Worm (Caenorhabditis elegans) whole organism, mixed stage, embryonic: Measurements from ENCODE around the gene ubh-1.

Experiments
- M03D4.4 ChIP-seq: sonication (generic microtip); optimal IDR thresholded peaks from 2 replicates; lab custom pipeline; 2017; ENCODE audit warnings: mild to moderate bottlenecking, missing genetic modification characterization, missing compliant biosample characterization
- bed-3 ChIP-seq: fragments of 200-800 bp; sonication (Bioruptor generic); optimal IDR thresholded peaks from 3 replicates; lab custom pipeline; 2018; ENCODE audit warnings: mild to moderate bottlenecking, missing genetic modification characterization, moderate library complexity, missing compliant biosample characterization
- blmp-1 ChIP-seq: fragments of 150-350 bp; optimal IDR thresholded peaks from 2 replicates; lab custom pipeline; 2014; ENCODE audit warnings: missing biosample characterization, missing genetic modification characterization
- ceh-39 ChIP-seq: fragments of 150-350 bp; optimal IDR thresholded peaks from 2 replicates; lab custom pipeline; 2014; ENCODE audit warnings: missing biosample characterization, missing genetic modification characterization
- ceh-43 ChIP-seq: fragments of 200-800 bp; sonication (Bioruptor generic); optimal IDR thresholded peaks from 2 replicates; lab custom pipeline; 2018; ENCODE audit warnings: mild to moderate bottlenecking, missing genetic modification characterization, moderate library complexity, missing compliant biosample characterization
- ceh-83 ChIP-seq: fragments of 200-800 bp; sonication (Bioruptor generic); optimal IDR thresholded peaks from 2 replicates; lab custom pipeline; 2018; ENCODE audit warnings: mild to moderate bottlenecking, missing genetic modification characterization, missing compliant biosample characterization
- ces-1 ChIP-seq: fragments of 150-350 bp; optimal IDR thresholded peaks from 2 replicates; lab custom pipeline; 2014; ENCODE audit warnings: missing biosample characterization, missing genetic modification reagents, missing genetic modification characterization
- cnd-1 ChIP-seq: fragments of 200-800 bp; sonication (Bioruptor generic); optimal IDR thresholded peaks from 2 replicates; lab custom pipeline; 2018; ENCODE audit warnings: mild to moderate bottlenecking, missing genetic modification characterization, missing compliant biosample characterization
- drap-1 ChIP-seq: fragments of 200-800 bp; sonication (Bioruptor generic); optimal IDR thresholded peaks from 3 replicates; lab custom pipeline; 2018; ENCODE audit warnings: mild to moderate bottlenecking, missing genetic modification characterization, missing compliant biosample characterization
- elt-1 ChIP-seq: sonication (generic microtip); optimal IDR thresholded peaks from 2 replicates; lab custom pipeline; 2017; ENCODE audit warnings: missing genetic modification characterization, mild to moderate bottlenecking, missing compliant biosample characterization, antibody characterized with exemption, moderate library complexity, borderline replicate concordance; ENCODE audit not compliant: insufficient read depth
- elt-3 ChIP-seq: fragments of 150-350 bp; optimal IDR thresholded peaks from 2 replicates; lab custom pipeline; 2014; ENCODE audit warnings: missing biosample characterization, missing genetic modification characterization
- flh-1 ChIP-seq: fragments of 200-800 bp; sonication (Bioruptor generic); optimal IDR thresholded peaks from 2 replicates; lab custom pipeline; 2018; ENCODE audit warnings: mild to moderate bottlenecking, missing genetic modification characterization, moderate library complexity, missing compliant biosample characterization
- ham-2 ChIP-seq: fragments of 200-800 bp; sonication (Bioruptor generic); optimal IDR thresholded peaks from 2 replicates; lab custom pipeline; 2018; ENCODE audit warnings: mild to moderate bottlenecking, missing genetic modification characterization, missing compliant biosample characterization
- hlh-1 ChIP-seq: fragments of 150-350 bp; optimal IDR thresholded peaks from 2 replicates; lab custom pipeline; 2014; ENCODE audit warnings: missing biosample characterization, missing genetic modification reagents, missing genetic modification characterization
- lin-13 ChIP-seq: fragments of 150-350 bp; optimal IDR thresholded peaks from 2 replicates; lab custom pipeline; 2014; ENCODE audit warnings: missing biosample characterization, missing genetic modification characterization
- lin-32 ChIP-seq: fragments of 200-800 bp; sonication (Bioruptor generic); optimal IDR thresholded peaks from 2 replicates; lab custom pipeline; 2018; ENCODE audit warnings: mild to moderate bottlenecking, missing genetic modification characterization, missing compliant biosample characterization
- lsy-2 ChIP-seq: fragments of 150-350 bp; optimal IDR thresholded peaks from 2 replicates; lab custom pipeline; 2014; ENCODE audit warnings: missing biosample characterization, missing genetic modification characterization
- mab-5 ChIP-seq: fragments of 150-350 bp; optimal IDR thresholded peaks from 2 replicates; lab custom pipeline; 2014; ENCODE audit warnings: missing biosample characterization, missing genetic modification characterization
- mep-1 ChIP-seq: fragments of 150-350 bp; optimal IDR thresholded peaks from 2 replicates; lab custom pipeline; 2017; ENCODE audit warnings: missing biosample characterization, missing genetic modification reagents, missing genetic modification characterization, inconsistent platforms
- mls-2 ChIP-seq: sonication (generic microtip); optimal IDR thresholded peaks from 2 replicates; lab custom pipeline; 2016; ENCODE audit warnings: mild to moderate bottlenecking, missing genetic modification characterization, moderate library complexity, missing compliant biosample characterization
- nhr-12 ChIP-seq: fragments of 150-350 bp; optimal IDR thresholded peaks from 2 replicates; lab custom pipeline; 2014; ENCODE audit warnings: missing biosample characterization, missing genetic modification characterization
- nhr-2 ChIP-seq: fragments of 150-350 bp; optimal IDR thresholded peaks from 2 replicates; lab custom pipeline; 2014; ENCODE audit warnings: missing biosample characterization, missing genetic modification characterization
- nhr-237 ChIP-seq: fragments of 150-350 bp; optimal IDR thresholded peaks from 2 replicates; lab custom pipeline; 2014; ENCODE audit warnings: missing biosample characterization, missing genetic modification characterization
- nhr-28 ChIP-seq: fragments of 150-350 bp; optimal IDR thresholded peaks from 2 replicates; lab custom pipeline; 2014; ENCODE audit warnings: missing biosample characterization, missing genetic modification characterization
- nhr-76 ChIP-seq: sonication (generic microtip); optimal IDR thresholded peaks from 2 replicates; lab custom pipeline; 2017; ENCODE audit warnings: missing biosample characterization, missing genetic modification characterization
- pha-4 ChIP-seq: fragments of 150-350 bp; optimal IDR thresholded peaks from 2 replicates; lab custom pipeline; 2018; ENCODE audit warnings: missing biosample characterization, missing genetic modification reagents, missing genetic modification characterization
- sem-2 ChIP-seq: fragments of 200-800 bp; sonication (Bioruptor generic); optimal IDR thresholded peaks from 2 replicates; lab custom pipeline; 2018; ENCODE audit warnings: mild to moderate bottlenecking, missing genetic modification characterization, missing compliant biosample characterization
- snpc-4 ChIP-seq: fragments of 150-350 bp; optimal IDR thresholded peaks from 2 replicates; lab custom pipeline; 2014; ENCODE audit warnings: missing biosample characterization, missing genetic modification characterization
- sptf-1 ChIP-seq: sonication (generic microtip); optimal IDR thresholded peaks from 2 replicates; lab custom pipeline; 2017; ENCODE audit warnings: mild to moderate bottlenecking, missing genetic modification characterization, moderate library complexity, missing compliant biosample characterization
- tbx-8 ChIP-seq: fragments of 200-800 bp; sonication (Bioruptor generic); optimal IDR thresholded peaks from 2 replicates; lab custom pipeline; 2018; ENCODE audit warnings: mild to moderate bottlenecking, missing genetic modification characterization, moderate library complexity, missing compliant biosample characterization
- unc-120 ChIP-seq: sonication (generic microtip); optimal IDR thresholded peaks from 2 replicates; lab custom pipeline; 2017; ENCODE audit warnings: missing genetic modification characterization, missing compliant biosample characterization; ENCODE audit not compliant: poor library complexity, severe bottlenecking
- unc-39 ChIP-seq: fragments of 150-350 bp; optimal IDR thresholded peaks from 2 replicates; lab custom pipeline; 2014; ENCODE audit warnings: missing biosample characterization, missing genetic modification characterization
- unc-62 ChIP-seq: fragments of 150-350 bp; optimal IDR thresholded peaks from 2 replicates; lab custom pipeline; 2014; ENCODE audit warnings: missing biosample characterization, missing genetic modification reagents, missing genetic modification characterization
- zip-8 ChIP-seq: fragments of 150-350 bp; optimal IDR thresholded peaks from 2 replicates; lab custom pipeline; 2014; ENCODE audit warnings: missing biosample characterization, missing genetic modification characterization
- ztf-11 ChIP-seq: fragments of 150-350 bp; optimal IDR thresholded peaks from 2 replicates; lab custom pipeline; 2014; ENCODE audit warnings: missing biosample characterization, missing genetic modification characterization

Gene ubh-1

DNA sequence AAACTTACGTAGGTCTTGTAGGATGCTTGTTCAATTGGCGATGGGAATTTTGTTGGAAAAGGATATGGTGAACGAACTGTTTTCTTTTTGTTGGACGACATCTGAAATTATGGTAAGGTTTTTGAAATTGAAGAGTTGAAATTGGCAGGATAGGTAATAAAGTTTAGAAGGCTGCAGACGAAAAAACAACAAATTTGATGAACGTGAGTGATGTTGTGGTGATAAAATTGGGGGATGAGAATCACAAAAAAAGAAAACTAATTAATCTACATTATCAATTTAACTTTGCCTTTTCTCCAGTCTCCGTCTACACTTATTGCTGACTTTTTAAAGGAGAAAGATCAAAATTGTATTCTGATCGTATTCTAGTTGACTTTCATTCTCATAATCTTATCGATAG lies 17.4 kb downstream of the ubh-1 start, which contains the start of gene cpt-6:
Gene cpt-6 (minus strand): TSS at position 101 of the 400 bp plus-strand sequence.
- no peak for TF ChIP-seq lin-32
- no peak for TF ChIP-seq drap-1
- TF ChIP-seq sptf-1 (tag; lab: Kevin White, UChicago) = no peak
- no peak for TF ChIP-seq flh-1 (GFP tag; lab: Kevin White, UChicago)
- TF ChIP-seq M03D4.4 (tag; lab: Kevin White, UChicago) = no peak
- TF ChIP-seq ztf-11 (tag; lab: Kevin White, UChicago) = no peak
- no peak for TF ChIP-seq sem-2
- TF ChIP-seq elt-1 = no peak
- TF ChIP-seq unc-120 (tag; lab: Kevin White, UChicago) = no peak
- no peak for TF ChIP-seq tbx-8 (GFP tag; lab: Kevin White, UChicago)
- TF ChIP-seq ceh-43 (GFP tag; lab: Kevin White, UChicago) = no peak
- TF ChIP-seq ceh-39 = no peak
- TF ChIP-seq elt-3 (tag; lab: Kevin White, UChicago) = no peak
- no peak for TF ChIP-seq unc-62 (GFP tag; lab: Kevin White, UChicago)
- TF ChIP-seq nhr-237 (tag; lab: Kevin White, UChicago) = no peak
- no peak for TF ChIP-seq nhr-12 (tag; lab: Kevin White, UChicago)
- TF ChIP-seq lin-13 (tag; lab: Kevin White, UChicago) = no peak
- no peak for TF ChIP-seq ceh-83
- TF ChIP-seq cnd-1 (tag; lab: Kevin White, UChicago) = no peak
- TF ChIP-seq bed-3 (GFP tag; lab: Kevin White, UChicago) = no peak
- TF ChIP-seq, all 35 proteins: peak for 0

ce11 chrV:6492497-6492896 lies 18.7 kb downstream of the ubh-1 start:
- TF ChIP-seq ham-2 (GFP tag; lab: Kevin White, UChicago) (no peak), flh-1 (GFP tag; lab: Kevin White, UChicago) (no peak), blmp-1 (no peak), nhr-28 (tag; lab: Kevin White, UChicago) (no peak), ceh-39 (no peak)

DNA sequence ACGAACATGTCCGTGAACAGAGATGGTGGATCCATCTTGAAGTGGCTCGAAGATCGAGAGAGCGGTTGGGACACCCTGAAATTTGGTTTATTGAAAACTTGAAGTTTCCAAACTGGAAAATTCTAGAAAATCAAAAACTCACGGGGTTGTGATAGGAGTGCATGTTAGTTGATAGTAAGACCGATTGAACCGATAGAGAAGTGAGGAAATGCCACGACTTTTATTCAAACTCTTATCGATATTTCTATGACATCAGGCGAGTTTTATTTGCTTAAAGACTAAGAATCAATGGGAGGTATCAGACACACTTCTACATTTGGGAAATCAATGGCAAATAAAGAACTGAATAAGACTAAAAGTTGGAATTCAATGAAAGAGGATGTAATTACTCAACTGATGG lies 22.4 kb downstream of the ubh-1 start, which contains the start of gene lec-10:
Gene lec-10 (minus strand): TSS at position 272 of the 400 bp plus-strand sequence.
- TF ChIP-seq mls-2 (tag; lab: Kevin White, UChicago) = no peak
- TF ChIP-seq unc-120 (tag; lab: Kevin White, UChicago) = no peak
- TF ChIP-seq flh-1 (GFP tag; lab: Kevin White, UChicago) = no peak
- no peak for TF ChIP-seq elt-3 (tag; lab: Kevin White, UChicago)
- TF ChIP-seq M03D4.4 (tag; lab: Kevin White, UChicago) = no peak
- TF ChIP-seq unc-62 (GFP tag; lab: Kevin White, UChicago) = no peak
- TF ChIP-seq ceh-39 = no peak
- TF ChIP-seq tbx-8 (GFP tag; lab: Kevin White, UChicago) = no peak
- TF ChIP-seq ces-1 (GFP tag; lab: Kevin White, UChicago) = no peak
- no peak for TF ChIP-seq sem-2
- TF ChIP-seq nhr-76 (tag; lab: Kevin White, UChicago) = no peak
- TF ChIP-seq drap-1 = no peak
- TF ChIP-seq blmp-1 = no peak
- TF ChIP-seq cnd-1 (tag; lab: Kevin White, UChicago) = no peak
- TF ChIP-seq mab-5 (tag; lab: Kevin White, UChicago) = no peak
- no peak for TF ChIP-seq unc-39 (tag; lab: Kevin White, UChicago)
- TF ChIP-seq snpc-4 (tag; lab: Kevin White, UChicago) = no peak

- TF ChIP-seq sptf-1 (tag; lab: Kevin White, UChicago) (peak; percentile 0), ceh-83 (no peak)
These were observed 23.3 kb downstream of the ubh-1 start for ce11 chrV:6487878-6488277.

ce11 chrV:6485109-6485508 lies 26.1 kb downstream of the ubh-1 start:
- TF ChIP-seq elt-1 (no peak), snpc-4 (tag; lab: Kevin White, UChicago) (no peak), lsy-2 (tag; lab: Kevin White, UChicago) (no peak), pha-4 (tag; lab: Kevin White, UChicago) (peak; percentile 10), unc-120 (tag; lab: Kevin White, UChicago) (no peak), flh-1 (GFP tag; lab: Kevin White, UChicago) (no peak), tbx-8 (GFP tag; lab: Kevin White, UChicago) (no peak), unc-39 (tag; lab: Kevin White, UChicago) (no peak), blmp-1 (no peak), nhr-76 (tag; lab: Kevin White, UChicago) (no peak), bed-3 (GFP tag; lab: Kevin White, UChicago) (no peak), elt-3 (tag; lab: Kevin White, UChicago) (no peak), nhr-237 (tag; lab: Kevin White, UChicago) (no peak), ceh-43 (GFP tag; lab: Kevin White, UChicago) (peak; percentile 68), lin-13 (tag; lab: Kevin White, UChicago) (no peak), lin-32 (peak; percentile 22), nhr-12 (tag; lab: Kevin White, UChicago) (no peak), mab-5 (tag; lab: Kevin White, UChicago) (no peak), ceh-83 (peak; percentile 20), nhr-2 (tag; lab: Kevin White, UChicago) (peak; percentile 47), zip-8 (tag; lab: Kevin White, UChicago) (no peak), cnd-1 (tag; lab: Kevin White, UChicago) (no peak), ces-1 (GFP tag; lab: Kevin White, UChicago) (no peak), ham-2 (GFP tag; lab: Kevin White, UChicago) (no peak), mls-2 (tag; lab: Kevin White, UChicago) (peak; percentile 71), hlh-1 (no peak), nhr-28 (tag; lab: Kevin White, UChicago) (no peak), mep-1 (tag; lab: Kevin White, UChicago) (no peak), ceh-39 (no peak), unc-62 (GFP tag; lab: Kevin White, UChicago) (no peak), sptf-1 (tag; lab: Kevin White, UChicago) (peak; percentile 74), M03D4.4 (tag; lab: Kevin White, UChicago) (no peak), drap-1 (no peak), ztf-11 (tag; lab: Kevin White, UChicago) (no peak), sem-2 (peak; percentile 23)
